Worm (Caenorhabditis elegans) whole organism, L4/young adult: ENCODE results near the gene klf-2.

Experiments
- W03F9.2 ChIP-seq: fragments of 150-350 bp; optimal IDR thresholded peaks from 2 replicates; lab custom pipeline; 2014; ENCODE audit warnings: missing biosample characterization, missing genetic modification characterization
- dao-5 ChIP-seq: sonication (generic microtip); optimal IDR thresholded peaks from 2 replicates; lab custom pipeline; 2016; ENCODE audit warnings: missing genotype, missing genetic modification characterization, moderate library complexity, missing compliant biosample characterization
- him-1 ChIP-seq: sonication (generic microtip); optimal IDR thresholded peaks from 2 replicates; lab custom pipeline; 2016; ENCODE audit warnings: missing genotype, missing genetic modification reagents, missing genetic modification characterization, missing compliant biosample characterization

- TF ChIP-seq dao-5 (tag; lab: Kevin White, UChicago) (no peak), him-1 (tag; lab: Kevin White, UChicago) (no peak), W03F9.2 (tag; lab: Kevin White, UChicago) (no peak)
These were observed 46.2 kb upstream of the klf-2 start, which contains the start of gene srxa-14 for ce11 chrV:20639294-20639693.
